Worm (Caenorhabditis elegans): Measurements from ENCODE around the gene R07B7.8.
"Not testable (repeated sequence)": the region's sequence is repeated elsewhere in the genome, so short reads cannot be mapped to it uniquely, and the experiment has no call there.

Gene R07B7.8

DNA sequence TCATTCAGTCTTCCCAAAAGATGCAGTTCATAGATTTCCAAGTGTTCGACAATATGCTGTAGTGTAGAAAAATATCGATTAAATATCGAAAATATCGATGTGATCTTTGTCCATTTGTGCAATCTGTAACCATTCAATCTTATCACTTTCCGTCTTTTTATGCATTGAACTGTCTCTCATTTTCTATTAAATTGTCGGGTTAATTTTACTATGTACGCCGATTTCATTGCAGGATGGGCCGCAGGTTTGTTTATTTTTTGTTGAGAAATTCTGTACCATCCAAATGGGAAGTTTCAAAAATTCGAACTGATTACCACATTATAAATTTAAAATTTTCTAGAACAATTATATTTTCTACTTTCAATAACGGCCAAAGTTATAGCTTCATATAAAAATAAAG lies at the start of gene R07B7.8:
R07B7.8 (minus strand) TSS at position 101 of the 400 bp plus-strand sequence.
- no peak for TF ChIP-seq ets-7 (tag; optimal IDR thresholded peaks at IDR 0.05)
- TF ChIP-seq ama-1 (optimal IDR thresholded peaks at IDR 0.05), result no peak
- TF ChIP-seq flt-1 (GFP tag; IDR thresholded peaks at IDR 0.05), result no peak
- no peak for TF ChIP-seq scrt-1 (GFP tag; IDR thresholded peaks at IDR 0.05)
- no peak for TF ChIP-seq ceh-36 (tag; optimal IDR thresholded peaks at IDR 0.05)
- no peak for TF ChIP-seq F13C5.2 (tag; optimal IDR thresholded peaks at IDR 0.05)
- no peak for TF ChIP-seq tra-4 (tag; optimal IDR thresholded peaks at IDR 0.05)
- TF ChIP-seq hmg-4 (GFP tag; optimal IDR thresholded peaks at IDR 0.05), result no peak
- TF ChIP-seq sea-1 (GFP tag; conservative IDR thresholded peaks at IDR 0.05), result no peak
- no peak for TF ChIP-seq tbx-11 (GFP tag; IDR thresholded peaks at IDR 0.05)
- no peak for TF ChIP-seq pes-1 (GFP tag; IDR thresholded peaks at IDR 0.05)
- TF ChIP-seq hnd-1 (tag; optimal IDR thresholded peaks at IDR 0.05), result no peak
- no peak for TF ChIP-seq hmbx-1 (tag; optimal IDR thresholded peaks at IDR 0.05)

DNA sequence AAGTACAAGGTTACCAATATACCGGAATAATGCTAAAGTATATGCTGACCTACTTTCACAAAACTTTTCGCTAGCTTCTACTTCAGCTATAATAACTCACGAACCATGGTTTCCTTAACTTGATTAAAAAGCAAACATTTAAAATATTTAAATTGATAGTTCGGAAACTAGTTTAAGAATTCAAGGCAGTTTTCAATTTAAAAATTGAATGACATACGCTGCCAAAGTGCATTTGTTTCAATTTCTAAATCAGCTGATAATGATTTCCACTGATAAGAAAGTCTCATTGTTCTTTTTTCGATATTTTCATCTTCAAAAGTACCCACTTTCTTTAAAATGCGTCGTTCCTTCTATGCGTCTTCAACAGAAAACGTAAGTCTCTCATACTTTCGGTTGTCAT lies 47.0 kb upstream of the R07B7.8 start, which contains the start of gene enpp-1:
enpp-1 (plus strand) TSS at position 301 of the 400 bp plus-strand sequence.
- not testable (repeated sequence) for TF ChIP-seq hnd-1 (tag; optimal IDR thresholded peaks at IDR 0.05); ceh-13 (GFP tag; optimal IDR thresholded peaks at IDR 0.05); F13C5.2 (tag; optimal IDR thresholded peaks at IDR 0.05)

DNA sequence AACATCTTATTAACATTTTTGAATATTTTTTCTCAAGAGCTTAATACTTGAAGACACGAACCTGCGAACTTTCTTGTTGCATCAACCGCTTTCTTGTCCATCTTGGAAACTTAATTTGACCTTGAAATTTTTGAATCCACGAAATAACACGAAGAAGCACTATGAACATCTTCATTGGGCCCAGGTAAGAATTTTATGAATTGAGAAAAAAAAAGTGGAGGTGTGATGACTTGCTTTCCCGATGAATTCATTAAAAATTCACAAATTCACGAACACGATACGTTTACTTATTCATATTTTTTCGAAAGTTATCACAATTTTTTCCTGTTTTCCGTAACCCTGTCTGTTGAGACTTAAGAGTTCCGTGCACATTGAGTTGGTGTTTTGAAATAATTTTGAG lies 46.6 kb upstream of the R07B7.8 start, which contains the start of gene C27A7.6:
C27A7.6 (minus strand) TSS at position 101 of the 400 bp plus-strand sequence.
- not testable (repeated sequence) for TF ChIP-seq ama-1 (optimal IDR thresholded peaks at IDR 0.05); ceh-13 (GFP tag; optimal IDR thresholded peaks at IDR 0.05); hmg-4 (GFP tag; optimal IDR thresholded peaks at IDR 0.05)

DNA sequence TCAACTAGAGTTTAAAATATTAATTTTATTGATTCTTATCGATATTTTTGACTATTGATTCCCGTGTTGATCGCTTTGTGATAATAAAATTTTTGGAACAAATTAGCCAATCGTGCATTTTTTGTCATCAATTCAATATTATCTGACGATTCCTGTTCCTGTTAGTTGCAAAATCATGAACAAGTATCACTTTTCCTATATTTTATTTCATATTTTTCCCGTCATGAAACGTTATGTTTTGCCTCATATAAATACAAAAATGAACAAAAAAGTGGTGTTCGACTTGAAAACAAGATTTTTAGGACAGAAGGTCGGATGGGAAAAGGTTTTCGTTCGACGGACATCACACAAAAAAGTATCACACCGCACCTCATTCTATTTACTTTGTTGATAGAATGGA lies 37.2 kb upstream of the R07B7.8 start, which contains the start of gene C13C4.6:
C13C4.6 (plus strand) TSS at position 301 of the 400 bp plus-strand sequence.
- TF ChIP-seq ets-7 (tag; optimal IDR thresholded peaks at IDR 0.05) (no peak), hmg-4 (GFP tag; optimal IDR thresholded peaks at IDR 0.05) (no peak), scrt-1 (GFP tag; IDR thresholded peaks at IDR 0.05) (no peak)

DNA sequence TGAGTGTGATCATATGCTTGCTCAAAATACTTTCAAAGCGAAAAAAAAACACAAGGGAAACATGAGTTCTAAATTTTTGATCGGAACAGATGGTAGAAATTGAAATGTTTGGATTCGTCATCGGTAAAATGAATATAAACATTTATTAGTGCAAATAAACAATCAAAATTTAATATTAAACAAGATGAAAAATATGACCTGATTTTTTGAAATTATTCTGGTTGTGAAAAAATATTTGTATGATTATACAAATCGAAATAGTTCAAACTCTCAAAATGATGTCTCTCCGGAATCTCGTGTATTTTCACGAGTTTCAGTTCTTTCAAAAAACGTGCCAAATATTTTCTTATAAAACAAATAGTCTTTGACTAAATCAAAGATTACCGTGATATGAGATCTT lies 36.3 kb upstream of the R07B7.8 start, which contains the start of gene C13C4.7:
C13C4.7 (minus strand) TSS at position 101 of the 400 bp plus-strand sequence.
- TF ChIP-seq flt-1 (GFP tag; IDR thresholded peaks at IDR 0.05), result no peak
- no peak for TF ChIP-seq ceh-36 (tag; optimal IDR thresholded peaks at IDR 0.05)
- no peak for TF ChIP-seq hmg-4 (GFP tag; optimal IDR thresholded peaks at IDR 0.05)
- TF ChIP-seq aly-1 (tag; optimal IDR thresholded peaks at IDR 0.05), result no peak

DNA sequence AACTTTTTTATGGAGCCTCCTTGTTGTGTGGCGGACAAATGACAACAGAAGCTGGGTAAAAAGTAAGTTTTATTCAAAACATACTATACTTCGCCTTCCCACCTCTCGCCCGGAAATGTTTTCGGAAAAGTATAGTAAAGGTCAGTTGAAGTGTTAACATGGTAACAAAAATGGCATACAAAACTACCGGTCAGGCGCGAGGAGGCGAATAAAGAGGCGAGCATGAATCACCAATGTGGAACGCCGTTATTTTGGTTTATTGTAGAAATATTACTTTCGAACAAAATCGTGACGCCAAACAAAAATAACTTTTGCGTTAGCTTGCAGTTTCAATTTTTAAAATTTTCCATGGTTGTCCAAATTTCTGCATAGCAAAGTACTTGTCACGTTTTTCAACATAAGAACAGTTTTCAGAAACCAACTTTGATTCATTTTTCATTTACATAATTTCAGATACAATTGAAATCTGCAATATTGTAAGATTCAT lies 33.5 kb upstream of the R07B7.8 start, which contains the start of gene C13C4.8:
C13C4.8 (plus strand) TSS at position 437 of the 487 bp plus-strand sequence.
- TF ChIP-seq hmg-4 (GFP tag; optimal IDR thresholded peaks at IDR 0.05) (no peak), ceh-13 (GFP tag; optimal IDR thresholded peaks at IDR 0.05) (no peak), ets-7 (tag; optimal IDR thresholded peaks at IDR 0.05) (no peak), aly-1 (tag; optimal IDR thresholded peaks at IDR 0.05) (no peak), B0310.2 (tag; optimal IDR thresholded peaks at IDR 0.05) (no peak), scrt-1 (GFP tag; IDR thresholded peaks at IDR 0.05) (no peak), hmbx-1 (tag; optimal IDR thresholded peaks at IDR 0.05) (no peak), hnd-1 (tag; optimal IDR thresholded peaks at IDR 0.05) (no peak), F13C5.2 (tag; optimal IDR thresholded peaks at IDR 0.05) (no peak), tbx-11 (GFP tag; IDR thresholded peaks at IDR 0.05) (no peak), ceh-36 (tag; optimal IDR thresholded peaks at IDR 0.05) (no peak), pes-1 (GFP tag; IDR thresholded peaks at IDR 0.05) (no peak), ama-1 (optimal IDR thresholded peaks at IDR 0.05) (no peak), flt-1 (GFP tag; IDR thresholded peaks at IDR 0.05) (no peak), tbx-37 (GFP tag; conservative IDR thresholded peaks at IDR 0.05) (no peak), tra-4 (tag; optimal IDR thresholded peaks at IDR 0.05) (no peak), sea-1 (GFP tag; conservative IDR thresholded peaks at IDR 0.05) (no peak)

DNA sequence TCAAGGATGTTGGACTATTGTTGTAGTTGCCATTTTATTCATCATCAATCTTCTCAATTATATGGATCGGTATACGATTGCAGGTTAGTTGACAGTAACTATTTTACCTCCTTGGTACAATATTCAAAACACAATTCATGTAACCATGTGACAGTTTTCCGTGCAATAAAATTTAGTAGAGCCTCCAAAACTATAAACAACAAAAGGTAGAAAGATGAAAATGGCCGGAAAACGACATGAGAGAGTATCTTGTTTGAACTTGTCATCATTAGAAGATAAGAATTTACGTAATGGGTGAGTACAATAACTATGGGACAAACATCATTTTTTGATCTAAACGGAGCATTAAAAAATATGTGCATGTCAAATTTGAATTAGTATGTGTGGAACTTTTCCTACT lies 31.0 kb upstream of the R07B7.8 start:
- TF ChIP-seq hnd-1 (tag; optimal IDR thresholded peaks at IDR 0.05), result no peak
- no peak for TF ChIP-seq tbx-37 (GFP tag; conservative IDR thresholded peaks at IDR 0.05)

DNA sequence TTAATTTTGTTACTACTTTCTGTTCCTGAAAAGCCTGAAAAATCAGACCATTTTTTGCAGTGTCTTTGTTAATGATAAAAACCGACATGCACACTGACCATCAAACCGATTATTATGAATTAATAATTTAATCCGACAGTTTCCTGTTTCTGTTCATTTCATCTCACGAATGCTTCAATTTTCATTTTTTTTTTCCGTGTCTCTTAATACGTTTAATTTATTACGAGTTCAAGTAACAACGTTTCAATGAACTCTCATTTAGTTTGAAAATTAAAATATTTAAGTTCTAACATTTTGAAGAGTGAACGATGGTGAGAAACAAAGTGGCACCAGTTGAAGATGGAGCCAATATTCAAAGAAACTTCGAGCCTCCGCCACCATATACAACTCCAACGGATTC lies 30.6 kb upstream of the R07B7.8 start, which contains the start of gene spin-1:
spin-1 (plus strand) TSS at position 301 of the 400 bp plus-strand sequence.
- TF ChIP-seq pes-1 (GFP tag; IDR thresholded peaks at IDR 0.05) (no peak), ets-7 (tag; optimal IDR thresholded peaks at IDR 0.05) (no peak), hmbx-1 (tag; optimal IDR thresholded peaks at IDR 0.05) (no peak), scrt-1 (GFP tag; IDR thresholded peaks at IDR 0.05) (no peak), tbx-37 (GFP tag; conservative IDR thresholded peaks at IDR 0.05) (no peak), sea-1 (GFP tag; conservative IDR thresholded peaks at IDR 0.05) (no peak)

DNA sequence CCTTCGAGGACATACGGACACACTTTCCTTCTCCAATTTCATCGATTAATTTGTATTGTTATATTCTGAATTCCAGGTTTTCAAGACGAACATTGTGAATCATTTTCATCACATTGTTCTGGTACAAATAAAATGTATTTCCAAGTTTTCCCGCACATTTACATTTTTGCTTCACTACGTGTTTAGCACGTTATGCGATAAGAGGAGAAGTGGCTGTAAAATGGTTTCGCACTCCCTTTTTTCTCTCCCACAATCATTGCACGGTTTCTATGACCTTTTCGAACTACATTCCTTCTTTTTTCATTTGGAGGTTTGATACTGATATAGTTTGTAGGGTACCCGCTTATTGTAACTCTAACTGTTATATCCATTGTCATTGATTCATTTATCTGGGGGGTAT lies 29.6 kb upstream of the R07B7.8 start:
- no peak for TF ChIP-seq ceh-36 (tag; optimal IDR thresholded peaks at IDR 0.05)

Measured in whole organism, early embryonic.